Fruit fly (Drosophila melanogaster): Measurements from ENCODE around the gene CG15739.

The CG15739 gene

DNA sequence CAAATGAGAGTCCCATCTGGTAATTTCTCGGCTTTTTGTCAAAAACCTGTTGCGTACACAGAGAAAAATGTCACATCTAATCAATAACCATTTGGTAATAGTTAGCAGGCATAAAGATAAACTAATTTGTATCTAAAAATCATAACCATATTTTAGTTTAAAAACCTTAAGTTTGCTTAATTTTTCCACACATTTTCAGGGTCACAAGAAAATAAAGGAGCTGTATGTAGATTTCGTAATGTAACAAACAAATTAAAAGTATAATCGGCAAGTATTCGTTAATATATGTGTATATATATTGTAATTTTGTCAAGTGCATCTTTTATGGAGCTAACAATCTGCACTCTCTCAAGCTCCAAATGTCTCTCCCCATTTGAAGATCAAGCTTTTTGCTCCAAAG is 47.8 kb downstream of the CG15739 start (continued):
- peak; percentile 69 for TF ChIP-seq Dip3 (GFP tag; optimal IDR thresholded peaks at IDR 0.05)
- peak; percentile 77 for TF ChIP-seq CG10462 (GFP tag; optimal IDR thresholded peaks at IDR 0.05)
- peak; percentile 62 for TF ChIP-seq Side (GFP tag; optimal IDR thresholded peaks at IDR 0.05)
- TF ChIP-seq wek (GFP tag; optimal IDR thresholded peaks at IDR 0.05): peak; percentile 67
- TF ChIP-seq MESR4 (GFP tag; optimal IDR thresholded peaks at IDR 0.05): peak; percentile 5
- peak; percentile 86 for TF ChIP-seq so (GFP tag; IDR thresholded peaks at IDR 0.05)
- peak; percentile 74 for TF ChIP-seq CG18764 (GFP tag; optimal IDR thresholded peaks at IDR 0.05)
- peak; percentile 44 for TF ChIP-seq YL-1 (GFP tag; optimal IDR thresholded peaks at IDR 0.05)
- peak; percentile 2 for TF ChIP-seq fd102C (GFP tag; optimal IDR thresholded peaks at IDR 0.05)
- peak; percentile 75 for TF ChIP-seq wdn (GFP tag; IDR thresholded peaks at IDR 0.05)
- peak; percentile 81 for TF ChIP-seq BtbVII (GFP tag; optimal IDR thresholded peaks at IDR 0.05)
- no peak for TF ChIP-seq Scr (GFP tag; IDR thresholded peaks at IDR 0.05; ENCODE audit: partially characterized antibody)
- no peak for TF ChIP-seq gcm2 (GFP tag; optimal IDR thresholded peaks at IDR 0.05)
- TF ChIP-seq stc (GFP tag; IDR thresholded peaks at IDR 0.05): peak; percentile 86
- no peak for TF ChIP-seq CG16813 (GFP tag; IDR thresholded peaks at IDR 0.05; ENCODE audit: partially characterized antibody)
- peak; percentile 90 for TF ChIP-seq Abd-B (GFP tag; optimal IDR thresholded peaks at IDR 0.05)
- TF ChIP-seq CG11456 (GFP tag; IDR thresholded peaks at IDR 0.05): peak; percentile 86
- peak; percentile 78 for TF ChIP-seq CG8281 (tag; optimal IDR thresholded peaks at IDR 0.05)
- TF ChIP-seq Tbp (GFP tag; optimal IDR thresholded peaks at IDR 0.05): no peak
- TF ChIP-seq dysf (GFP tag; IDR thresholded peaks at IDR 0.05): peak; percentile 95
- no peak for TF ChIP-seq Hr39 (optimal IDR thresholded peaks at IDR 0.05)
- no peak for TF ChIP-seq HLH4C (GFP tag; IDR thresholded peaks at IDR 0.05; ENCODE audit: partially characterized antibody)
- no peak for TF ChIP-seq CG8478 (optimal IDR thresholded peaks at IDR 0.05)
- peak; percentile 83 for TF ChIP-seq Chrac-16 (GFP tag; optimal IDR thresholded peaks at IDR 0.05)
- TF ChIP-seq CG7745 (tag; optimal IDR thresholded peaks at IDR 0.05): no peak
- no peak for TF ChIP-seq D (optimal IDR thresholded peaks at IDR 0.05)
- TF ChIP-seq D (GFP tag; optimal IDR thresholded peaks at IDR 0.05): peak; percentile 82
- peak; percentile 28 for TF ChIP-seq pb (GFP tag; optimal IDR thresholded peaks at IDR 0.05)
- TF ChIP-seq Dad (GFP tag; optimal IDR thresholded peaks at IDR 0.05): peak; percentile 68
- peak; percentile 46 for TF ChIP-seq CG4617 (GFP tag; optimal IDR thresholded peaks at IDR 0.05; ENCODE audit: borderline replicate concordance)
- TF ChIP-seq CG11723 (GFP tag; optimal IDR thresholded peaks at IDR 0.05): peak; percentile 77
- TF ChIP-seq Drgx (GFP tag; IDR thresholded peaks at IDR 0.05): peak; percentile 89
- peak in 1 of 2 experiments; percentile 95 for TF ChIP-seq Eip74EF (GFP tag; optimal IDR thresholded peaks at IDR 0.05)
- TF ChIP-seq CG10431 (GFP tag; optimal IDR thresholded peaks at IDR 0.05): peak; percentile 71
- TF ChIP-seq CG31365 (tag; optimal IDR thresholded peaks at IDR 0.05): peak; percentile 52
- peak; percentile 58 to 71 for TF ChIP-seq chif (GFP tag; optimal IDR thresholded peaks at IDR 0.05)
- TF ChIP-seq gro (GFP tag; optimal IDR thresholded peaks at IDR 0.05): peak; percentile 56
- TF ChIP-seq cas (GFP tag; IDR thresholded peaks at IDR 0.05): peak; percentile 80
- TF ChIP-seq Dek (tag; optimal IDR thresholded peaks at IDR 0.05): peak; percentile 88
- TF ChIP-seq scrt (GFP tag; optimal IDR thresholded peaks at IDR 0.05): peak; percentile 87
- peak; percentile 81 for TF ChIP-seq CG13775 (GFP tag; optimal IDR thresholded peaks at IDR 0.05)
- peak; percentile 74 for TF ChIP-seq abd-A (tag; optimal IDR thresholded peaks at IDR 0.05)
- peak; percentile 58 for TF ChIP-seq Lhr (GFP tag; optimal IDR thresholded peaks at IDR 0.05)
- TF ChIP-seq CG7556 (GFP tag; optimal IDR thresholded peaks at IDR 0.05): peak; percentile 90
- TF ChIP-seq chm (GFP tag; IDR thresholded peaks at IDR 0.05): no peak
- TF ChIP-seq CG34376 (GFP tag; optimal IDR thresholded peaks at IDR 0.05): peak; percentile 82
- TF ChIP-seq hkb (optimal IDR thresholded peaks at IDR 0.05): no peak
- peak; percentile 87 for TF ChIP-seq hkb (GFP tag; IDR thresholded peaks at IDR 0.05)
- peak; percentile 1 for TF ChIP-seq repo (GFP tag; optimal IDR thresholded peaks at IDR 0.05)
- no peak for TF ChIP-seq pita (GFP tag; optimal IDR thresholded peaks at IDR 0.05)
- peak; percentile 76 for TF ChIP-seq rib (GFP tag; IDR thresholded peaks at IDR 0.05)
- TF ChIP-seq CG4424 (GFP tag; optimal IDR thresholded peaks at IDR 0.05): peak; percentile 88

Data from whole organism, embryonic.